Worm (Caenorhabditis elegans) whole organism, young adult: ENCODE data around the gene Y4C6B.1.

Experiments
- F23B12.7 ChIP-seq: sonication (generic microtip); optimal IDR thresholded peaks from 2 replicates; lab custom pipeline; 2017; ENCODE audit warnings: missing genetic modification characterization, mild to moderate bottlenecking, missing compliant biosample characterization, antibody characterized with exemption, moderate library complexity; ENCODE audit not compliant: insufficient read depth
- F52B5.7 ChIP-seq: sonication (generic microtip); optimal IDR thresholded peaks from 2 replicates; lab custom pipeline; 2016; ENCODE audit warnings: mild to moderate bottlenecking, missing genetic modification characterization, missing compliant biosample characterization
- F57C9.4 ChIP-seq: sonication (generic microtip); optimal IDR thresholded peaks from 2 replicates; lab custom pipeline; 2017; ENCODE audit warnings: mild to moderate bottlenecking, missing genetic modification characterization, missing compliant biosample characterization
- K11D2.4 ChIP-seq: fragments of 200-800 bp; sonication (Bioruptor generic); IDR thresholded peaks from 2 replicates; pipeline ENCODE4 v1.3.6; 2022; ENCODE audit warnings: missing genetic modification reagents, missing genetic modification characterization, missing compliant biosample characterization
- T07F8.4 ChIP-seq: sonication (generic microtip); optimal IDR thresholded peaks from 2 replicates; lab custom pipeline; 2016; ENCODE audit warnings: mild to moderate bottlenecking, missing genetic modification characterization, moderate library complexity, missing compliant biosample characterization
- Y53F4B.3 ChIP-seq: fragments of 200-800 bp; sonication (Bioruptor generic); IDR thresholded peaks from 2 replicates; pipeline ENCODE4 v1.3.6; 2022; ENCODE audit warnings: missing genetic modification reagents, missing genetic modification characterization, missing compliant biosample characterization
- Y53G8AR.9 ChIP-seq: fragments of 200-800 bp; sonication (Bioruptor generic); conservative IDR thresholded peaks from 2 replicates; pipeline ENCODE4 v1.3.6; 2022; ENCODE audit warnings: missing genetic modification reagents, missing genetic modification characterization, missing compliant biosample characterization
- Y56A3A.18 ChIP-seq: fragments of 200-800 bp; sonication (Bioruptor generic); IDR thresholded peaks from 2 replicates; pipeline ENCODE4 v1.3.6; 2022; ENCODE audit warnings: missing genetic modification reagents, missing genetic modification characterization, missing compliant biosample characterization
- aptf-2 ChIP-seq: fragments of 200-800 bp; sonication (Bioruptor generic); conservative IDR thresholded peaks from 2 replicates; pipeline ENCODE4 v1.3.6; 2022; ENCODE audit warnings: missing genetic modification reagents, missing genetic modification characterization, missing compliant biosample characterization
- aptf-3 ChIP-seq: fragments of 200-800 bp; sonication (Bioruptor generic); IDR thresholded peaks from 2 replicates; pipeline ENCODE4 v1.3.6; 2022; ENCODE audit warnings: missing genetic modification characterization, missing compliant biosample characterization
- atf-7 ChIP-seq: sonication (generic microtip); optimal IDR thresholded peaks from 2 replicates; lab custom pipeline; 2017; ENCODE audit warnings: mild to moderate bottlenecking, missing genetic modification characterization, missing compliant biosample characterization
- attf-3 ChIP-seq: fragments of 200-800 bp; sonication (Bioruptor generic); conservative IDR thresholded peaks from 2 replicates; pipeline ENCODE4 v1.3.6; 2022; ENCODE audit warnings: missing genetic modification reagents, missing genetic modification characterization, missing compliant biosample characterization
- cebp-2 ChIP-seq: fragments of 200-800 bp; sonication (Bioruptor generic); IDR thresholded peaks from 2 replicates; pipeline ENCODE4 v1.3.6; 2022; ENCODE audit warnings: missing genetic modification characterization, missing compliant biosample characterization
- ceh-100 ChIP-seq: fragments of 200-800 bp; sonication (Bioruptor generic); IDR thresholded peaks from 2 replicates; pipeline ENCODE4 v1.3.6; 2022; ENCODE audit warnings: missing genetic modification reagents, missing genetic modification characterization, missing compliant biosample characterization
- ceh-27 ChIP-seq: fragments of 200-800 bp; sonication (Bioruptor generic); optimal IDR thresholded peaks from 2 replicates; lab custom pipeline; 2018; ENCODE audit warnings: mild to moderate bottlenecking, missing genetic modification characterization, moderate library complexity, missing compliant biosample characterization
- ceh-79 ChIP-seq: sonication (generic microtip); optimal IDR thresholded peaks from 2 replicates; lab custom pipeline; 2017; ENCODE audit warnings: mild to moderate bottlenecking, missing genetic modification characterization, missing compliant biosample characterization
- chd-7 ChIP-seq: sonication (generic microtip); optimal IDR thresholded peaks from 2 replicates; lab custom pipeline; 2016; ENCODE audit warnings: mild to moderate bottlenecking, missing genetic modification characterization, moderate library complexity, missing compliant biosample characterization
- ekl-4 ChIP-seq: fragments of 200-800 bp; sonication (Bioruptor generic); IDR thresholded peaks from 2 replicates; pipeline ENCODE4 v1.3.6; 2022; ENCODE audit warnings: missing genetic modification reagents, missing genetic modification characterization, missing compliant biosample characterization
- fkh-3 ChIP-seq: sonication (generic microtip); optimal IDR thresholded peaks from 2 replicates; lab custom pipeline; 2016; ENCODE audit warnings: mild to moderate bottlenecking, missing genetic modification characterization, missing compliant biosample characterization
- lin-26 ChIP-seq: fragments of 200-800 bp; sonication (Bioruptor generic); IDR thresholded peaks from 2 replicates; pipeline ENCODE4 v1.3.6; 2022; ENCODE audit warnings: missing genetic modification reagents, missing genetic modification characterization, missing compliant biosample characterization
- lin-35 ChIP-seq, 3 experiments: fragments of 150-350 bp in 2 of 3; sonication (generic microtip) in 1 of 3; optimal IDR thresholded peaks; 2 replicates each; lab custom pipeline; 2014 to 2018; ENCODE audit warnings: missing biosample characterization in 3 of 3, missing genetic modification characterization in 3 of 3, missing genetic modification reagents in 3 of 3
- lin-54 ChIP-seq: fragments of 200-800 bp; sonication (Bioruptor generic); optimal IDR thresholded peaks from 2 replicates; lab custom pipeline; 2018; ENCODE audit warnings: mild to moderate bottlenecking, missing genetic modification characterization, missing compliant biosample characterization
- lsl-1 ChIP-seq: fragments of 200-800 bp; sonication (Bioruptor generic); optimal IDR thresholded peaks from 2 replicates; lab custom pipeline; 2018; ENCODE audit warnings: mild to moderate bottlenecking, missing genetic modification characterization, moderate library complexity, missing compliant biosample characterization
- madf-6 ChIP-seq: fragments of 200-800 bp; sonication (Bioruptor generic); IDR thresholded peaks from 2 replicates; pipeline ENCODE4 v1.3.6; 2022; ENCODE audit warnings: missing genetic modification reagents, missing genetic modification characterization, missing compliant biosample characterization
- madf-8 ChIP-seq: fragments of 200-800 bp; sonication (Bioruptor generic); conservative IDR thresholded peaks from 2 replicates; pipeline ENCODE4 v1.3.6; 2022; ENCODE audit warnings: missing genetic modification reagents, missing genetic modification characterization, missing compliant biosample characterization
- mel-28 ChIP-seq: sonication (generic microtip); optimal IDR thresholded peaks from 2 replicates; lab custom pipeline; 2016; ENCODE audit warnings: borderline replicate concordance, mild to moderate bottlenecking, missing genetic modification characterization, missing compliant biosample characterization
- nfya-1 ChIP-seq: sonication (generic microtip); optimal IDR thresholded peaks from 2 replicates; lab custom pipeline; 2017; ENCODE audit warnings: antibody characterized with exemption, missing compliant biosample characterization, missing genetic modification characterization, borderline replicate concordance; ENCODE audit not compliant: insufficient read depth
- nhr-179 ChIP-seq: sonication (generic microtip); optimal IDR thresholded peaks from 2 replicates; lab custom pipeline; 2016; ENCODE audit warnings: mild to moderate bottlenecking, missing genetic modification characterization, missing compliant biosample characterization
- nhr-80 ChIP-seq: sonication (generic microtip); optimal IDR thresholded peaks from 2 replicates; lab custom pipeline; 2016; ENCODE audit warnings: missing genetic modification characterization, missing compliant biosample characterization
- sdz-38 ChIP-seq: sonication (generic microtip); optimal IDR thresholded peaks from 2 replicates; lab custom pipeline; 2016; ENCODE audit warnings: missing genotype, missing genetic modification characterization, missing compliant biosample characterization
- snpc-1.1 ChIP-seq: sonication (generic microtip); optimal IDR thresholded peaks from 2 replicates; lab custom pipeline; 2017; ENCODE audit warnings: missing genetic modification characterization, mild to moderate bottlenecking, missing compliant biosample characterization, antibody characterized with exemption, moderate library complexity, missing genotype, missing genetic modification reagents; ENCODE audit not compliant: insufficient read depth
- somi-1 ChIP-seq: fragments of 200-800 bp; sonication (Bioruptor generic); optimal IDR thresholded peaks from 2 replicates; lab custom pipeline; 2018; ENCODE audit warnings: mild to moderate bottlenecking, missing genetic modification characterization, missing compliant biosample characterization
- zfh-2 ChIP-seq: fragments of 200-800 bp; sonication (Bioruptor generic); conservative IDR thresholded peaks from 2 replicates; pipeline ENCODE4 v1.3.6; 2022; ENCODE audit warnings: missing genetic modification reagents, missing genetic modification characterization, missing compliant biosample characterization
- zim-3 ChIP-seq: sonication (generic microtip); optimal IDR thresholded peaks from 2 replicates; lab custom pipeline; 2017; ENCODE audit warnings: mild to moderate bottlenecking, missing genetic modification characterization, moderate library complexity, missing compliant biosample characterization

Gene Y4C6B.1

DNA sequence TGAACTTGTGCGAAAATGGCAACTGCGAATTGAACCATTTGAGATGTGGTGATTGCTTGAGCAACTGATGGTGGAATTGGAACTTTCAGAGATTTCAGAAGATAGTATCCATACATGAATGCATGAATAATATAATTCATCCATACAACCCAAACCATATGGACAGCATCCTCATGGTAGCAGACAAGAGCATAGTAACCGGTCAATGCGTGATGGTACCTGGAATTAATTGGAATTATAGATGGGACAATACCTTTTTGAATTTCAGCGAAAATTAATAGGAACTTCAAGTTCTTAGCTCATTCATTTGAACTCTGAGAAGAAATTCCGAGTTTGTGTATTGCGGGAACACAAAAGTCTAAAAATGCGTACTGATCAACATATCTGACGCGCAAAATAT is 20.7 kb downstream of the Y4C6B.1 start:
- TF ChIP-seq aptf-3 (GFP tag; lab: Robert Waterston, UW) (no peak), ceh-79 (no peak), attf-3 (GFP tag; lab: Robert Waterston, UW) (no peak), cebp-2 (GFP tag; lab: Robert Waterston, UW) (0 out of 2 replicates have a peak, but pooled peaks have one; percentile 4), F52B5.7 (tag; lab: Kevin White, UChicago) (peak; percentile 51), zfh-2 (GFP tag; lab: Robert Waterston, UW) (no peak), Y53G8AR.9 (0 out of 2 replicates have a peak, but pooled peaks have one; percentile 9), zim-3 (peak; percentile 35), Y56A3A.18 (GFP tag; lab: Robert Waterston, UW) (0 out of 2 replicates have a peak, but pooled peaks have one; percentile 7)
- TF ChIP-seq, all 124 proteins: peak for 5

DNA sequence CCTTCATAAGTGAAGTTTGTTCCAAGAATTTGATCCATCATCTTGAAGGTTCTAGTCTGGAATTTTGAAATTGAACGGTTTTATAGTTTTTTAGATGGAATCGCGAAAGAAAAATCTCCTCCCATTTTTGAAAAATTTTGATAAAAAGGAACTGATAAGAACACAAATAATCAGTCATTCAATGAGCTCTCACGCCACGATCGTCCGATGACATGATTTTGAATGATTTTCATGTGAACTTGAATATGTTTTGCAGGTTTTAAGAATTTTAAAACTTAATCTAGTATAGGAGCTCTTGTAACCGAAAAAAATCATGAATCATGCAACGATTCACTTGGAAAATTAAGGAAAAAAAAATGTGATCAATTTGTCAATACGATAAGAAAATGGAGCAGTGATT is 22.8 kb downstream of the Y4C6B.1 start, which contains the start of gene elo-5:
elo-5 (minus strand) TSS at position 56 of the 400 bp plus-strand sequence.
- TF ChIP-seq nhr-80 (peak; percentile 77), F57C9.4 (no peak), ceh-100 (GFP tag; lab: Robert Waterston, UW) (no peak)

ce11 chrIV:5380140-5380539 is 25.9 kb downstream of the Y4C6B.1 start:
- TF ChIP-seq somi-1 (GFP tag; lab: Kevin White, UChicago) (no peak), nhr-80 (peak; percentile 67), K11D2.4 (GFP tag; lab: Robert Waterston, UW) (no peak), mel-28 (tag; lab: Kevin White, UChicago) (no peak), ekl-4 (GFP tag; lab: Robert Waterston, UW) (no peak)

DNA sequence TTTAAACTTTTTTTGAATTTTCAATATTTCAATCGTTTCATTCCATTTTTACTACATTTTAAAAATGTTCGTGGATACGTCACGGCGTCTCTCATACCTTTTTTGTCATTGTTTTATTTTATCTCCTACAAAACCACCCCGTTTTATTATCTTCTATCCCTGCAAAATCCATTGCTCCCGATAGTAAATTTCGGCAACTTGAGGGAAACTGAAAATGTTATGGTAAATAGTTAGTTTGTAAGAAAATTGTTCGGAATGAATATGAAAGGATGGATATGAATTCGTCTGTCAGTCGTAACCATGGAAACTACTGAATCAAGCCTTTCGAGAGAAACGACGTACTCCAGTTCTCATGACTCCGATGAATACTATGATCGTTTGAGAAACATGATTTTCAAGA is 27.0 kb downstream of the Y4C6B.1 start, which contains the start of gene F41H10.2:
F41H10.2 (plus strand) TSS at position 301 of the 400 bp plus-strand sequence.
- TF ChIP-seq aptf-2 (GFP tag; lab: Robert Waterston, UW) (no peak), Y53F4B.3 (GFP tag; lab: Robert Waterston, UW) (no peak), fkh-3 (tag; lab: Kevin White, UChicago) (no peak), madf-8 (GFP tag; lab: Robert Waterston, UW) (no peak), sdz-38 (tag; lab: Kevin White, UChicago) (no peak), madf-6 (GFP tag; lab: Robert Waterston, UW) (no peak), F23B12.7 (no peak), lsl-1 (GFP tag; lab: Kevin White, UChicago) (no peak), snpc-1.1 (tag; lab: Kevin White, UChicago) (no peak), Y56A3A.18 (GFP tag; lab: Robert Waterston, UW) (no peak), lin-26 (GFP tag; lab: Robert Waterston, UW) (no peak), nfya-1 (tag; lab: Kevin White, UChicago) (no peak), lin-35 (GFP tag; optimal IDR thresholded peaks at IDR 0.05; lab: Kevin White, UChicago) (no peak), nhr-179 (no peak), T07F8.4 (tag; lab: Kevin White, UChicago) (no peak), lin-54 (GFP tag; lab: Kevin White, UChicago) (no peak), chd-7 (tag; lab: Kevin White, UChicago) (no peak), atf-7 (tag; lab: Kevin White, UChicago) (no peak), ceh-27 (GFP tag; lab: Kevin White, UChicago) (no peak)
